Fruit fly (Drosophila melanogaster): ENCODE data around the gene RpL7-like.

RpL7-like gene

DNA sequence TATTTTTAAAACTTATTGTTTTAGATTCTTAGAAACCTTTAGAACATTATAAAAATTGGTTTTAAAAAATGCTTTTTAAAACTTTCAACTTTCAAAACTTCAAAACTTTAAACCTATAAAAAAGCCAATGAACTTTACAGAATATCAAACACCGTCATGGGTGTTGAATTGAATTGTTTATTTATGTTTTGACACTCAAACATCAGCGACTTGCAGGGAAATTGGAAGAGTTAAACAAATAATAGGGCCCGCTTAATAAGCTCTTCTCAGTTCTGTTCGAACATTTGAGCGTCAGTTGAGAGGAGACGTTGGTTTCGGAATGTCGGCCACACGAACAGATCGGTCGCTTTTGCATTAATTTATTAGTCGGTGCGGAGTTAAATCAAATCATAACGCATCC lies 7.0 kb upstream of the RpL7-like start, which contains the start of gene PLCXD (continued):
- TF ChIP-seq CG33557 (GFP tag; optimal IDR thresholded peaks at IDR 0.05): peak; percentile 5
- peak; percentile 57 for TF ChIP-seq ATbp (GFP tag; optimal IDR thresholded peaks at IDR 0.05)
- TF ChIP-seq fd64A (GFP tag; optimal IDR thresholded peaks at IDR 0.05): peak; percentile 34
- peak; percentile 15 for TF ChIP-seq CG17359 (tag; optimal IDR thresholded peaks at IDR 0.05)
- peak; percentile 26 for TF ChIP-seq sens (GFP tag)
- TF ChIP-seq D19A (tag; optimal IDR thresholded peaks at IDR 0.05): peak; percentile 14
- TF ChIP-seq gem (tag; optimal IDR thresholded peaks at IDR 0.05): peak; percentile 31
- no peak for TF ChIP-seq Opbp (GFP tag; IDR thresholded peaks at IDR 0.05; ENCODE audit: partially characterized antibody)
- no peak for TF ChIP-seq hkb (optimal IDR thresholded peaks at IDR 0.05)
- peak; percentile 37; the same call in 1 of the 2 replicates for TF ChIP-seq hkb (GFP tag; IDR thresholded peaks at IDR 0.05)
- peak; percentile 5 for TF ChIP-seq MTF-1 (GFP tag; optimal IDR thresholded peaks at IDR 0.05; ENCODE audit: borderline replicate concordance)
- TF ChIP-seq nerfin-1 (tag; optimal IDR thresholded peaks at IDR 0.05): peak; percentile 9
- TF ChIP-seq btn (GFP tag; optimal IDR thresholded peaks at IDR 0.05): no peak
- TF ChIP-seq kni (GFP tag; optimal IDR thresholded peaks at IDR 0.05): peak; percentile 20
- TF ChIP-seq CG3407 (GFP tag; optimal IDR thresholded peaks at IDR 0.05): peak; percentile 39
- TF ChIP-seq Sry-β (GFP tag; optimal IDR thresholded peaks at IDR 0.05): peak; percentile 24
- peak; percentile 38 for TF ChIP-seq CG15601 (tag; optimal IDR thresholded peaks at IDR 0.05)
- no peak for TF ChIP-seq Vsx1 (GFP tag; optimal IDR thresholded peaks at IDR 0.05)
- no peak for TF ChIP-seq CG10543 (GFP tag; optimal IDR thresholded peaks at IDR 0.05)
- TF ChIP-seq CG14710 (tag; optimal IDR thresholded peaks at IDR 0.05): peak; percentile 29

dm6 chr2L:12053365-12053764 lies 2.8 kb upstream of the RpL7-like start:
- TF ChIP-seq MBD-R2 (GFP tag; IDR thresholded peaks at IDR 0.05) (no peak), CG8765 (GFP tag; IDR thresholded peaks at IDR 0.05) (no peak), Dref (GFP tag; IDR thresholded peaks at IDR 0.05) (no peak), scrt (GFP tag; optimal IDR thresholded peaks at IDR 0.05) (peak; percentile 97), Med (GFP tag) (peak; percentile 14), CG10565 (GFP tag; optimal IDR thresholded peaks at IDR 0.05) (no peak)

- TF ChIP-seq esg (GFP tag; conservative IDR thresholded peaks at IDR 0.05): no peak
- TF ChIP-seq CG18262 (tag; optimal IDR thresholded peaks at IDR 0.05): peak; percentile 43
- TF ChIP-seq CG10274 (GFP tag; optimal IDR thresholded peaks at IDR 0.05): no peak
- peak; percentile 55 for TF ChIP-seq tna (GFP tag; IDR thresholded peaks at IDR 0.05; ENCODE audit: partially characterized antibody)
- peak; percentile 52; the same call in 1 of the 2 replicates for TF ChIP-seq Bgb (GFP tag; IDR thresholded peaks at IDR 0.05; ENCODE audit: partially characterized antibody)
- TF ChIP-seq CG17361 (GFP tag; IDR thresholded peaks at IDR 0.05): peak; percentile 51; the same call in 1 of the 3 replicates
- no peak for TF ChIP-seq CG7271 (tag; optimal IDR thresholded peaks at IDR 0.05)
- TF ChIP-seq CG7928 (GFP tag; optimal IDR thresholded peaks at IDR 0.05): no peak
- peak; percentile 85 for TF ChIP-seq CG2116 (GFP tag; optimal IDR thresholded peaks at IDR 0.05)
- TF ChIP-seq Ada2b (GFP tag; IDR thresholded peaks at IDR 0.05): 0 out of 2 replicates have a peak, but pooled peaks have one; percentile 4
- peak in 1 of 2 experiments; percentile 53 for TF ChIP-seq dpn (GFP tag; optimal IDR thresholded peaks at IDR 0.05)
- no peak for TF ChIP-seq mld (GFP tag; IDR thresholded peaks at IDR 0.05; ENCODE audit: partially characterized antibody)
- peak; percentile 18 for TF ChIP-seq CG7987 (GFP tag; optimal IDR thresholded peaks at IDR 0.05)
- 0 out of 2 replicates have a peak, but pooled peaks have one; percentile 10 for TF ChIP-seq CG9932 (GFP tag; IDR thresholded peaks at IDR 0.05)
- TF ChIP-seq btn (GFP tag; optimal IDR thresholded peaks at IDR 0.05): no peak
- no peak for TF ChIP-seq hkb (optimal IDR thresholded peaks at IDR 0.05)
- peak; percentile 57 for TF ChIP-seq hkb (GFP tag; IDR thresholded peaks at IDR 0.05)
- TF ChIP-seq peb (GFP tag; IDR thresholded peaks at IDR 0.05): no peak
- peak; percentile 53 for TF ChIP-seq CG12391 (tag; optimal IDR thresholded peaks at IDR 0.05)
- TF ChIP-seq scrt (GFP tag; optimal IDR thresholded peaks at IDR 0.05): peak; percentile 95
- peak; percentile 45; the same call in 1 of the 3 replicates for TF ChIP-seq CG6791 (GFP tag; IDR thresholded peaks at IDR 0.05; ENCODE audit: partially characterized antibody)
- TF ChIP-seq tin (GFP tag; optimal IDR thresholded peaks at IDR 0.05): peak; percentile 29
- no peak for TF ChIP-seq CG17385 (GFP tag; optimal IDR thresholded peaks at IDR 0.05)
- TF ChIP-seq sna (GFP tag; IDR thresholded peaks at IDR 0.05; ENCODE audit: partially characterized antibody): peak; percentile 68; the same call in 1 of the 2 replicates
- TF ChIP-seq CG8089 (GFP tag; optimal IDR thresholded peaks at IDR 0.05): no peak
Observed at dm6 chr2L:12063035-12063434, 6.9 kb downstream of the RpL7-like start, which contains the start of gene Rab3-GAP. Gene Rab3-GAP, minus strand, starts transcription at chr2L:12063184.

Measured in whole organism, embryonic.